Fruit fly (Drosophila melanogaster): ENCODE results near the gene CG9044.
A peak's percentile ranks its signal among the peaks of the same experiment; 100 is the strongest.

- TF ChIP-seq CG8478 (optimal IDR thresholded peaks at IDR 0.05) (no peak), CTCF (optimal IDR thresholded peaks at IDR 0.05) (peak; percentile 60 to 81)
Observed at dm6 chr2L:5948775-5949526, at the start of gene CG9044.

Data from S2 (cell line).